Fruit fly (Drosophila melanogaster) whole organism, embryonic: ENCODE data around the gene ct.

Source experiments
- Abd-B ChIP-seq: fragments of 200-800 bp; sonication (Bioruptor generic); optimal IDR thresholded peaks from 2 replicates; lab custom pipeline; 2018; ENCODE audit warnings: missing biosample characterization, mild to moderate bottlenecking, missing genetic modification characterization, moderate library complexity
- Bdp1 ChIP-seq: fragments of 200-800 bp; sonication (Bioruptor generic); optimal IDR thresholded peaks from 3 replicates; lab custom pipeline; 2016; ENCODE audit warnings: missing biosample characterization, missing genetic modification characterization
- CG10209 ChIP-seq: fragments of 200-800 bp; sonication (Bioruptor generic); optimal IDR thresholded peaks from 3 replicates; lab custom pipeline; 2017; ENCODE audit warnings: missing biosample characterization, mild to moderate bottlenecking, missing genetic modification characterization, missing genetic modification reagents
- CG11398 ChIP-seq: fragments of 200-800 bp; sonication (Bioruptor generic); optimal IDR thresholded peaks from 2 replicates; lab custom pipeline; 2016; ENCODE audit warnings: missing biosample characterization, missing genetic modification characterization
- CG14014 ChIP-seq: fragments of 200-800 bp; sonication (Bioruptor generic); IDR thresholded peaks from 2 replicates; pipeline ENCODE4 v1.3.6; 2022; ENCODE audit warnings: missing biosample characterization, missing genetic modification characterization
- CG17328 ChIP-seq: fragments of 200-800 bp; sonication (Bioruptor generic); IDR thresholded peaks from 2 replicates; pipeline ENCODE4 v1.3.6; 2022; ENCODE audit warnings: missing biosample characterization, missing genetic modification characterization
- CG18619 ChIP-seq: fragments of 200-800 bp; sonication (Bioruptor generic); optimal IDR thresholded peaks from 3 replicates; lab custom pipeline; 2017; ENCODE audit warnings: missing biosample characterization, mild to moderate bottlenecking, missing genetic modification characterization
- CG2129 ChIP-seq: fragments of 200-800 bp; sonication (Bioruptor generic); IDR thresholded peaks from 2 replicates; pipeline ENCODE4 v1.3.6; 2022; ENCODE audit warnings: missing biosample characterization, missing genetic modification characterization; ENCODE audit not compliant: partially characterized antibody
- CG2678 ChIP-seq: fragments of 200-800 bp; sonication (Bioruptor generic); optimal IDR thresholded peaks from 3 replicates; lab custom pipeline; 2019; ENCODE audit warnings: missing biosample characterization, mild to moderate bottlenecking, missing genetic modification characterization, moderate library complexity
- CG3065 ChIP-seq: fragments of 200-800 bp; sonication (Bioruptor generic); optimal IDR thresholded peaks from 2 replicates; lab custom pipeline; 2016; ENCODE audit warnings: missing biosample characterization, missing genetic modification characterization
- CG31441 ChIP-seq: fragments of 200-800 bp; sonication (Bioruptor generic); IDR thresholded peaks from 2 replicates; pipeline ENCODE4 v1.3.6; 2022; ENCODE audit warnings: missing biosample characterization, missing genetic modification characterization
- CG34422 ChIP-seq: fragments of 200-800 bp; sonication (Bioruptor generic); IDR thresholded peaks from 3 replicates; pipeline ENCODE4 v1.3.6; 2022; ENCODE audit warnings: missing biosample characterization, missing genetic modification characterization
- CG4360 ChIP-seq: fragments of 200-800 bp; sonication (Bioruptor generic); IDR thresholded peaks from 2 replicates; pipeline ENCODE4 v1.3.6; 2022; ENCODE audit warnings: missing biosample characterization, missing genetic modification characterization
- CG43689 ChIP-seq: fragments of 200-800 bp; sonication (Bioruptor generic); IDR thresholded peaks from 2 replicates; pipeline ENCODE4 v1.3.6; 2022; ENCODE audit warnings: missing biosample characterization, missing genetic modification characterization
- CG5180 ChIP-seq: fragments of 200-800 bp; sonication (Bioruptor generic); optimal IDR thresholded peaks from 3 replicates; lab custom pipeline; 2017; ENCODE audit warnings: missing biosample characterization, missing genetic modification characterization, mild to moderate bottlenecking, moderate library complexity, missing genetic modification reagents
- CG6765 ChIP-seq: fragments of 200-800 bp; sonication (Bioruptor generic); optimal IDR thresholded peaks from 3 replicates; lab custom pipeline; 2017; ENCODE audit warnings: missing biosample characterization, mild to moderate bottlenecking, missing genetic modification characterization
- CG7357 ChIP-seq: fragments of 200-800 bp; sonication (Bioruptor generic); IDR thresholded peaks from 3 replicates; pipeline ENCODE4 v1.3.6; 2022; ENCODE audit warnings: missing biosample characterization, missing genetic modification characterization
- CG8924 ChIP-seq: fragments of 200-800 bp; optimal IDR thresholded peaks from 3 replicates; lab custom pipeline; 2019; ENCODE audit warnings: missing biosample characterization, mild to moderate bottlenecking, missing genetic modification characterization, moderate library complexity
- Doc2 ChIP-seq: fragments of 200-800 bp; sonication (Bioruptor generic); IDR thresholded peaks from 2 replicates; pipeline ENCODE4 v1.3.6; 2022; ENCODE audit warnings: missing biosample characterization, missing genetic modification characterization
- Dp ChIP-seq: fragments of 200-800 bp; sonication (Bioruptor generic); optimal IDR thresholded peaks from 2 replicates; lab custom pipeline; 2018; ENCODE audit warnings: missing biosample characterization, mild to moderate bottlenecking, missing genetic modification characterization, moderate library complexity
- Drgx ChIP-seq: fragments of 200-800 bp; sonication (Bioruptor generic); IDR thresholded peaks from 2 replicates; pipeline ENCODE4 v1.3.6; 2022; ENCODE audit warnings: missing biosample characterization, missing genetic modification characterization
- Fer3 ChIP-seq: fragments of 200-800 bp; sonication (Bioruptor generic); optimal IDR thresholded peaks from 2 replicates; lab custom pipeline; 2018; ENCODE audit warnings: missing biosample characterization, mild to moderate bottlenecking, missing genetic modification characterization, moderate library complexity
- HmgD ChIP-seq: fragments of 200-800 bp; sonication (Bioruptor generic); optimal IDR thresholded peaks from 3 replicates; lab custom pipeline; 2016; ENCODE audit warnings: missing biosample characterization, missing genetic modification characterization
- Lhr ChIP-seq: fragments of 200-800 bp; sonication (Bioruptor generic); optimal IDR thresholded peaks from 3 replicates; lab custom pipeline; 2017; ENCODE audit warnings: mild to moderate bottlenecking, missing biosample characterization, missing genetic modification reagents, missing genetic modification characterization
- Optix ChIP-seq: fragments of 200-800 bp; sonication (Bioruptor generic); IDR thresholded peaks from 3 replicates; pipeline ENCODE4 v1.3.6; 2022; ENCODE audit warnings: missing biosample characterization, missing genetic modification characterization
- Pdp1 ChIP-seq, 2 experiments: fragments of 200-800 bp; sonication (Bioruptor generic); optimal IDR thresholded peaks; 3 replicates each; lab custom pipeline; 2016; ENCODE audit warnings: missing biosample characterization in 2 of 2, missing genetic modification characterization in 2 of 2, mild to moderate bottlenecking in 1 of 2, moderate library complexity in 1 of 2
- Poxn ChIP-seq: fragments of 200-800 bp; sonication (Bioruptor generic); IDR thresholded peaks from 2 replicates; pipeline ENCODE4 v1.3.6; 2022; ENCODE audit warnings: missing biosample characterization, missing genetic modification characterization
- Sry-β ChIP-seq: fragments of 200-800 bp; sonication (Bioruptor generic); optimal IDR thresholded peaks from 2 replicates; lab custom pipeline; 2018; ENCODE audit warnings: missing biosample characterization, mild to moderate bottlenecking, missing genetic modification characterization, moderate library complexity
- Trl ChIP-seq, 3 experiments: fragments of >200 bp in 2 of 3; fragments of 200-800 bp in 1 of 3; sonication (Bioruptor generic) in 1 of 3; optimal IDR thresholded peaks; 2 replicates in 1 of 3; 3 replicates in 2 of 3; lab custom pipeline; 2016 to 2017; ENCODE audit warnings: missing biosample characterization in 1 of 3, missing genetic modification characterization in 1 of 3
- Vsx1 ChIP-seq: fragments of 200-800 bp; sonication (Bioruptor generic); optimal IDR thresholded peaks from 2 replicates; lab custom pipeline; 2017; ENCODE audit warnings: missing biosample characterization, mild to moderate bottlenecking, missing genetic modification characterization, missing genetic modification reagents
- Xrp1 ChIP-seq: fragments of 200-800 bp; sonication (Bioruptor generic); IDR thresholded peaks from 2 replicates; pipeline ENCODE4 v1.3.6; 2022; ENCODE audit warnings: missing biosample characterization, missing genetic modification characterization
- YL-1 ChIP-seq: fragments of 200-800 bp; sonication (Bioruptor generic); optimal IDR thresholded peaks from 3 replicates; lab custom pipeline; 2017; ENCODE audit warnings: missing biosample characterization, mild to moderate bottlenecking, missing genetic modification characterization
- ash1 ChIP-seq: fragments of 200-800 bp; sonication (Bioruptor generic); optimal IDR thresholded peaks from 2 replicates; lab custom pipeline; 2018; ENCODE audit warnings: missing biosample characterization, mild to moderate bottlenecking, missing genetic modification characterization
- bigmax ChIP-seq: fragments of 200-800 bp; sonication (Bioruptor generic); optimal IDR thresholded peaks from 2 replicates; lab custom pipeline; 2018; ENCODE audit warnings: missing biosample characterization, mild to moderate bottlenecking, missing genetic modification characterization
- chn ChIP-seq: fragments of 200-800 bp; sonication (Bioruptor generic); optimal IDR thresholded peaks from 2 replicates; lab custom pipeline; 2016; ENCODE audit warnings: missing biosample characterization, missing genetic modification characterization
- cwo ChIP-seq: fragments of 200-800 bp; sonication (Bioruptor generic); optimal IDR thresholded peaks from 3 replicates; lab custom pipeline; 2017; ENCODE audit warnings: missing biosample characterization, missing genetic modification characterization, mild to moderate bottlenecking, moderate library complexity, missing genetic modification reagents
- dmrt11E ChIP-seq: fragments of 200-800 bp; sonication (Bioruptor generic); optimal IDR thresholded peaks from 3 replicates; lab custom pipeline; 2018; ENCODE audit warnings: missing biosample characterization, mild to moderate bottlenecking, missing genetic modification characterization, moderate library complexity
- eve ChIP-seq, 2 experiments: fragments of >200 bp; optimal IDR thresholded peaks; 2 replicates each; lab custom pipeline; 2017; ENCODE audit warnings: missing biosample characterization in 2 of 2, missing genetic modification characterization in 2 of 2
- exex ChIP-seq: fragments of 200-800 bp; sonication (Bioruptor generic); optimal IDR thresholded peaks from 4 replicates; lab custom pipeline; 2018; ENCODE audit warnings: missing biosample characterization, mild to moderate bottlenecking, missing genetic modification characterization, moderate library complexity
- ftz-f1 ChIP-seq: fragments of 200-800 bp; sonication (Bioruptor generic); optimal IDR thresholded peaks from 2 replicates; lab custom pipeline; 2016; ENCODE audit warnings: missing biosample characterization, missing genetic modification characterization
- gsb ChIP-seq: fragments of 200-800 bp; sonication (Bioruptor generic); IDR thresholded peaks from 2 replicates; pipeline ENCODE4 v1.3.6; 2022; ENCODE audit warnings: missing biosample characterization, missing genetic modification characterization
- hb ChIP-seq: fragments of 200-800 bp; sonication (Bioruptor generic); IDR thresholded peaks from 3 replicates; pipeline ENCODE4 v1.3.6; 2022; ENCODE audit warnings: missing biosample characterization, missing genetic modification characterization; ENCODE audit not compliant: partially characterized antibody
- lmd ChIP-seq: fragments of 200-800 bp; sonication (Bioruptor generic); IDR thresholded peaks from 2 replicates; pipeline ENCODE4 v1.3.6; 2022; ENCODE audit warnings: missing biosample characterization, missing genetic modification characterization
- oc ChIP-seq: fragments of 200-800 bp; sonication (Bioruptor generic); optimal IDR thresholded peaks from 2 replicates; lab custom pipeline; 2018; ENCODE audit warnings: missing biosample characterization, mild to moderate bottlenecking, missing genetic modification characterization, moderate library complexity
- pita ChIP-seq: fragments of 200-800 bp; sonication (Bioruptor generic); optimal IDR thresholded peaks from 2 replicates; lab custom pipeline; 2017; ENCODE audit warnings: missing biosample characterization, mild to moderate bottlenecking, missing genetic modification characterization
- slbo ChIP-seq: fragments of 200-800 bp; sonication (Bioruptor generic); IDR thresholded peaks from 2 replicates; pipeline ENCODE4 v1.3.6; 2022; ENCODE audit warnings: missing biosample characterization, missing genetic modification characterization
- slou ChIP-seq: fragments of 200-800 bp; sonication (Bioruptor generic); optimal IDR thresholded peaks from 3 replicates; lab custom pipeline; 2016; ENCODE audit warnings: missing biosample characterization, missing genetic modification characterization
- sob ChIP-seq: fragments of 200-800 bp; sonication (Bioruptor generic); IDR thresholded peaks from 2 replicates; pipeline ENCODE4 v1.3.6; 2022; ENCODE audit warnings: missing biosample characterization, missing genetic modification characterization
- tgo ChIP-seq: fragments of 200-800 bp; sonication (Bioruptor generic); IDR thresholded peaks from 3 replicates; pipeline ENCODE4 v1.3.6; 2022; ENCODE audit warnings: missing biosample characterization, missing genetic modification characterization

Gene ct

dm6 chrX:7707350-7708241 lies 99.4 kb downstream of the ct start (continued):
- TF ChIP-seq slou (GFP tag; lab: Kevin White, UChicago): no peak
- TF ChIP-seq tgo (GFP tag; lab: Robert Waterston, UW): no peak
- TF ChIP-seq Trl (optimal IDR thresholded peaks at IDR 0.05; lab: Kevin White, UChicago): no peak
- TF ChIP-seq Trl (GFP tag; optimal IDR thresholded peaks at IDR 0.05; lab: Kevin White, UChicago): no peak
- no peak for TF ChIP-seq Poxn
- no peak for TF ChIP-seq sob
- no peak for TF ChIP-seq CG11398 (GFP tag; lab: Kevin White, UChicago)
- 0 out of 2 replicates have a peak, but pooled peaks have one; percentile 5 for TF ChIP-seq Xrp1 (GFP tag; lab: Robert Waterston, UW)
- no peak for TF ChIP-seq slbo (GFP tag; lab: Robert Waterston, UW)
- peak; percentile 31; the same call in 1 of the 2 replicates for TF ChIP-seq CG4360
- TF ChIP-seq eve (GFP tag; optimal IDR thresholded peaks at IDR 0.05; lab: Kevin White, UChicago): peak in 1 of 2 experiments; percentile 54
- TF ChIP-seq CG34422 (GFP tag; lab: Robert Waterston, UW): no peak
- no peak for TF ChIP-seq Lhr (GFP tag; lab: Kevin White, UChicago)
- no peak for TF ChIP-seq CG14014 (GFP tag; lab: Robert Waterston, UW)
- no peak for TF ChIP-seq CG3065 (GFP tag; lab: Kevin White, UChicago)
- 0 out of 2 replicates have a peak, but pooled peaks have one; percentile 12 for TF ChIP-seq Drgx (GFP tag; lab: Robert Waterston, UW)
- TF ChIP-seq Fer3 (tag; lab: Kevin White, UChicago): peak; percentile 13
- TF ChIP-seq Sry-β: no peak
- TF ChIP-seq CG2678: no peak
- TF ChIP-seq bigmax (GFP tag; lab: Kevin White, UChicago): peak; percentile 91
- TF ChIP-seq CG43689 (GFP tag; lab: Robert Waterston, UW): no peak
- no peak for TF ChIP-seq Abd-B (GFP tag; lab: Kevin White, UChicago)
- no peak for TF ChIP-seq CG10209 (GFP tag; lab: Kevin White, UChicago)
- no peak for TF ChIP-seq CG8924
- TF ChIP-seq ash1: peak; percentile 14
- no peak for TF ChIP-seq HmgD (GFP tag; lab: Kevin White, UChicago)
- TF ChIP-seq exex (tag; lab: Kevin White, UChicago): peak; percentile 67
- no peak for TF ChIP-seq lmd
- TF ChIP-seq Vsx1: peak; percentile 8
- TF ChIP-seq CG7357 (GFP tag; lab: Robert Waterston, UW): no peak
- no peak for TF ChIP-seq Doc2
- TF ChIP-seq CG5180 (GFP tag; lab: Kevin White, UChicago): no peak
- no peak for TF ChIP-seq CG18619
- no peak for TF ChIP-seq ftz-f1 (GFP tag; lab: Kevin White, UChicago)
- peak in 1 of 2 experiments; percentile 26 for TF ChIP-seq Pdp1 (GFP tag; optimal IDR thresholded peaks at IDR 0.05; lab: Kevin White, UChicago)
- no peak for TF ChIP-seq Optix
- no peak for TF ChIP-seq CG2129 (GFP tag; lab: Robert Waterston, UW)
- no peak for TF ChIP-seq gsb (GFP tag; lab: Robert Waterston, UW)
- peak; percentile 44 for TF ChIP-seq cwo (GFP tag; lab: Kevin White, UChicago)
- no peak for TF ChIP-seq pita (GFP tag; lab: Kevin White, UChicago)
- no peak for TF ChIP-seq oc (tag; lab: Kevin White, UChicago)
- TF ChIP-seq CG17328 (GFP tag; lab: Robert Waterston, UW): no peak
- peak; percentile 1 for TF ChIP-seq dmrt11E
- no peak for TF ChIP-seq CG31441 (GFP tag; lab: Robert Waterston, UW)
- no peak for TF ChIP-seq Bdp1 (GFP tag; lab: Kevin White, UChicago)
- no peak for TF ChIP-seq Dp (GFP tag; lab: Kevin White, UChicago)
- no peak for TF ChIP-seq chn
- no peak for TF ChIP-seq CG6765 (GFP tag; lab: Kevin White, UChicago)
- no peak for TF ChIP-seq YL-1
- no peak for TF ChIP-seq hb
